Fruit fly (Drosophila melanogaster) whole organism, embryonic: Measurements from ENCODE around the gene RpS2.
A peak's percentile ranks its signal among the peaks of the same experiment; 100 is the strongest.

Source experiments
- Antp ChIP-seq: fragments of 200-800 bp; sonication (Bioruptor generic); optimal IDR thresholded peaks from 3 replicates; lab custom pipeline; 2016; ENCODE audit warnings: missing biosample characterization, missing genetic modification characterization
- BEAF-32 ChIP-seq: fragments of 200-800 bp; sonication (Bioruptor generic); optimal IDR thresholded peaks from 3 replicates; lab custom pipeline; 2017; ENCODE audit warnings: missing biosample characterization, missing genetic modification characterization, mild to moderate bottlenecking, moderate library complexity, missing genetic modification reagents
- BtbVII ChIP-seq: fragments of 200-800 bp; sonication (Bioruptor generic); optimal IDR thresholded peaks from 3 replicates; lab custom pipeline; 2017; ENCODE audit warnings: missing biosample characterization, mild to moderate bottlenecking, missing genetic modification characterization
- CG10543 ChIP-seq: fragments of 200-800 bp; sonication (Bioruptor generic); optimal IDR thresholded peaks from 3 replicates; lab custom pipeline; 2017; ENCODE audit warnings: missing biosample characterization, mild to moderate bottlenecking, missing genetic modification characterization, moderate library complexity
- CG11456 ChIP-seq: fragments of 200-800 bp; sonication (Bioruptor generic); IDR thresholded peaks from 3 replicates; pipeline ENCODE4 v1.3.6; 2022; ENCODE audit warnings: missing biosample characterization, missing genetic modification characterization
- CG11696 ChIP-seq: fragments of 200-800 bp; sonication (Bioruptor generic); IDR thresholded peaks from 2 replicates; pipeline ENCODE4 v1.3.6; 2022; ENCODE audit warnings: missing biosample characterization, missing genetic modification characterization
- CG12155 ChIP-seq: fragments of 200-800 bp; sonication (Bioruptor generic); optimal IDR thresholded peaks from 3 replicates; lab custom pipeline; 2016; ENCODE audit warnings: missing biosample characterization, missing genetic modification characterization
- CG1233 ChIP-seq: fragments of 200-800 bp; sonication (Bioruptor generic); optimal IDR thresholded peaks from 4 replicates; lab custom pipeline; 2018; ENCODE audit warnings: missing biosample characterization, mild to moderate bottlenecking, missing genetic modification characterization
- CG12391 ChIP-seq: fragments of 200-800 bp; sonication (Bioruptor generic); optimal IDR thresholded peaks from 3 replicates; lab custom pipeline; 2018; ENCODE audit warnings: missing biosample characterization, mild to moderate bottlenecking, missing genetic modification characterization, moderate library complexity
- CG14710 ChIP-seq: fragments of 200-800 bp; sonication (Bioruptor generic); optimal IDR thresholded peaks from 3 replicates; lab custom pipeline; 2019; ENCODE audit warnings: missing biosample characterization, mild to moderate bottlenecking, missing genetic modification characterization, moderate library complexity
- CG1647 ChIP-seq: fragments of 200-800 bp; sonication (Bioruptor generic); optimal IDR thresholded peaks from 3 replicates; lab custom pipeline; 2016; ENCODE audit warnings: missing biosample characterization, missing genetic modification characterization
- CG17912 ChIP-seq: fragments of 200-800 bp; sonication (Bioruptor generic); optimal IDR thresholded peaks from 2 replicates; lab custom pipeline; 2018; ENCODE audit warnings: missing biosample characterization, mild to moderate bottlenecking, missing genetic modification characterization
- CG18619 ChIP-seq: fragments of 200-800 bp; sonication (Bioruptor generic); optimal IDR thresholded peaks from 3 replicates; lab custom pipeline; 2017; ENCODE audit warnings: missing biosample characterization, mild to moderate bottlenecking, missing genetic modification characterization
- CG2116 ChIP-seq: fragments of 200-800 bp; sonication (Bioruptor generic); optimal IDR thresholded peaks from 3 replicates; lab custom pipeline; 2018; ENCODE audit warnings: missing biosample characterization, mild to moderate bottlenecking, missing genetic modification characterization
- CG34376 ChIP-seq: fragments of 200-800 bp; sonication (Bioruptor generic); optimal IDR thresholded peaks from 2 replicates; lab custom pipeline; 2018; ENCODE audit warnings: missing biosample characterization, mild to moderate bottlenecking, missing genetic modification characterization
- CG3995 ChIP-seq: fragments of 200-800 bp; sonication (Bioruptor generic); optimal IDR thresholded peaks from 3 replicates; lab custom pipeline; 2016; ENCODE audit warnings: missing biosample characterization, missing genetic modification characterization
- CG6683 ChIP-seq: fragments of 200-800 bp; sonication (Bioruptor generic); optimal IDR thresholded peaks from 2 replicates; lab custom pipeline; 2017; ENCODE audit warnings: missing biosample characterization, mild to moderate bottlenecking, missing genetic modification characterization, missing genetic modification reagents
- CG6791 ChIP-seq: fragments of 200-800 bp; sonication (Bioruptor generic); IDR thresholded peaks from 3 replicates; pipeline ENCODE4 v1.3.6; 2022; ENCODE audit warnings: missing biosample characterization, missing genetic modification characterization; ENCODE audit not compliant: partially characterized antibody
- CG9817 ChIP-seq: fragments of 200-800 bp; sonication (Bioruptor generic); optimal IDR thresholded peaks from 2 replicates; lab custom pipeline; 2018; ENCODE audit warnings: missing biosample characterization, mild to moderate bottlenecking, missing genetic modification characterization, moderate library complexity
- CG9932 ChIP-seq: fragments of 200-800 bp; sonication (Bioruptor generic); IDR thresholded peaks from 2 replicates; pipeline ENCODE4 v1.3.6; 2022; ENCODE audit warnings: missing biosample characterization, missing genetic modification characterization
- Drgx ChIP-seq: fragments of 200-800 bp; sonication (Bioruptor generic); IDR thresholded peaks from 2 replicates; pipeline ENCODE4 v1.3.6; 2022; ENCODE audit warnings: missing biosample characterization, missing genetic modification characterization
- E2f2 ChIP-seq: fragments of 200-800 bp; sonication (Bioruptor generic); IDR thresholded peaks from 2 replicates; pipeline ENCODE4 v1.3.6; 2022; ENCODE audit warnings: missing biosample characterization, missing genetic modification characterization
- Elba2 ChIP-seq: fragments of 200-800 bp; sonication (Bioruptor generic); optimal IDR thresholded peaks from 3 replicates; lab custom pipeline; 2016; ENCODE audit warnings: missing biosample characterization, missing genetic modification characterization
- H15 ChIP-seq: fragments of 200-800 bp; sonication (Bioruptor generic); IDR thresholded peaks from 3 replicates; pipeline ENCODE4 v1.3.6; 2022; ENCODE audit warnings: missing biosample characterization, missing genetic modification characterization
- HHEX ChIP-seq: fragments of 200-800 bp; sonication (Bioruptor generic); optimal IDR thresholded peaks from 3 replicates; lab custom pipeline; 2017; ENCODE audit warnings: missing biosample characterization, mild to moderate bottlenecking, missing genetic modification characterization, missing genetic modification reagents
- HLH3B ChIP-seq: fragments of 200-800 bp; sonication (Bioruptor generic); IDR thresholded peaks from 2 replicates; pipeline ENCODE4 v1.3.6; 2022; ENCODE audit warnings: missing biosample characterization, missing genetic modification characterization
- Meics ChIP-seq: fragments of 200-800 bp; sonication (Bioruptor generic); optimal IDR thresholded peaks from 2 replicates; lab custom pipeline; 2017; ENCODE audit warnings: missing biosample characterization, mild to moderate bottlenecking, missing genetic modification characterization
- Pdp1 ChIP-seq, 2 experiments: fragments of 200-800 bp; sonication (Bioruptor generic); optimal IDR thresholded peaks; 3 replicates each; lab custom pipeline; 2016; ENCODE audit warnings: missing biosample characterization in 2 of 2, missing genetic modification characterization in 2 of 2, mild to moderate bottlenecking in 1 of 2, moderate library complexity in 1 of 2
- Ptx1 ChIP-seq: fragments of 200-800 bp; sonication (Bioruptor generic); IDR thresholded peaks from 2 replicates; pipeline ENCODE4 v1.3.6; 2022; ENCODE audit warnings: missing biosample characterization, missing genetic modification characterization
- Trl ChIP-seq, 3 experiments: fragments of >200 bp in 2 of 3; fragments of 200-800 bp in 1 of 3; sonication (Bioruptor generic) in 1 of 3; optimal IDR thresholded peaks; 2 replicates in 1 of 3; 3 replicates in 2 of 3; lab custom pipeline; 2016 to 2017; ENCODE audit warnings: missing biosample characterization in 1 of 3, missing genetic modification characterization in 1 of 3
- chif ChIP-seq, 2 experiments: fragments of 200-800 bp; sonication (Bioruptor generic); optimal IDR thresholded peaks; 3 replicates each; lab custom pipeline; 2016; ENCODE audit warnings: missing biosample characterization in 2 of 2, missing genetic modification characterization in 2 of 2
- crol ChIP-seq: fragments of 200-800 bp; sonication (Bioruptor generic); IDR thresholded peaks from 2 replicates; pipeline ENCODE4 v1.3.6; 2022; ENCODE audit warnings: missing biosample characterization, missing genetic modification characterization
- da ChIP-seq: fragments of 200-800 bp; sonication (Bioruptor generic); optimal IDR thresholded peaks from 2 replicates; lab custom pipeline; 2016; ENCODE audit warnings: missing biosample characterization, missing genetic modification characterization
- dm ChIP-seq: fragments of 200-800 bp; sonication (Bioruptor generic); optimal IDR thresholded peaks from 3 replicates; lab custom pipeline; 2016; ENCODE audit warnings: missing biosample characterization, missing genetic modification characterization
- dysf ChIP-seq: fragments of 200-800 bp; sonication (Bioruptor generic); IDR thresholded peaks from 3 replicates; pipeline ENCODE4 v1.3.6; 2022; ENCODE audit warnings: missing biosample characterization, missing genetic modification characterization
- ewg ChIP-seq: fragments of 200-800 bp; sonication (Bioruptor generic); optimal IDR thresholded peaks from 3 replicates; lab custom pipeline; 2017; ENCODE audit warnings: mild to moderate bottlenecking, missing biosample characterization, missing genetic modification reagents, missing genetic modification characterization
- fd96Cb ChIP-seq: fragments of 200-800 bp; sonication (Bioruptor generic); optimal IDR thresholded peaks from 2 replicates; lab custom pipeline; 2018; ENCODE audit warnings: missing biosample characterization, mild to moderate bottlenecking, missing genetic modification characterization, moderate library complexity
- ftz-f1 ChIP-seq: fragments of 200-800 bp; sonication (Bioruptor generic); optimal IDR thresholded peaks from 2 replicates; lab custom pipeline; 2016; ENCODE audit warnings: missing biosample characterization, missing genetic modification characterization
- gro ChIP-seq: fragments of 200-800 bp; sonication (Bioruptor generic); optimal IDR thresholded peaks from 2 replicates; lab custom pipeline; 2016; ENCODE audit warnings: missing biosample characterization, missing genetic modification characterization
- hth ChIP-seq: fragments of >200 bp; optimal IDR thresholded peaks from 2 replicates; lab custom pipeline; 2017; ENCODE audit warnings: inconsistent platforms
- maf-S ChIP-seq: fragments of 200-800 bp; sonication (Bioruptor generic); optimal IDR thresholded peaks from 2 replicates; lab custom pipeline; 2016; ENCODE audit warnings: missing biosample characterization, missing genetic modification characterization
- nmo ChIP-seq: fragments of 200-800 bp; sonication (Bioruptor generic); optimal IDR thresholded peaks from 2 replicates; lab custom pipeline; 2018; ENCODE audit warnings: missing biosample characterization, mild to moderate bottlenecking, missing genetic modification characterization, moderate library complexity
- pan ChIP-seq, 4 experiments: fragments of >200 bp in 3 of 4; fragments of 200-800 bp in 1 of 4; sonication (Bioruptor generic) in 1 of 4; optimal IDR thresholded peaks in 3 of 4; IDR thresholded peaks in 1 of 4; 2 replicates each; pipeline versions ENCODE4 v1.3.6 to Lab custom; 2017 to 2022; ENCODE audit warnings: missing biosample characterization in 2 of 4, missing genetic modification characterization in 2 of 4, mixed read lengths in 1 of 4
- phol ChIP-seq: fragments of 200-800 bp; sonication (Bioruptor generic); optimal IDR thresholded peaks from 3 replicates; lab custom pipeline; 2018; ENCODE audit warnings: missing biosample characterization, mild to moderate bottlenecking, missing genetic modification characterization, moderate library complexity
- pum ChIP-seq: fragments of 200-800 bp; sonication (Bioruptor generic); optimal IDR thresholded peaks from 2 replicates; lab custom pipeline; 2016; ENCODE audit warnings: missing biosample characterization, missing genetic modification characterization
- repo ChIP-seq: fragments of 200-800 bp; sonication (Bioruptor generic); optimal IDR thresholded peaks from 2 replicates; lab custom pipeline; 2016; ENCODE audit warnings: missing biosample characterization, missing genetic modification characterization
- slbo ChIP-seq: fragments of 200-800 bp; sonication (Bioruptor generic); IDR thresholded peaks from 2 replicates; pipeline ENCODE4 v1.3.6; 2022; ENCODE audit warnings: missing biosample characterization, missing genetic modification characterization
- so ChIP-seq: fragments of 200-800 bp; sonication (Bioruptor generic); IDR thresholded peaks from 3 replicates; pipeline ENCODE4 v1.3.6; 2022; ENCODE audit warnings: missing biosample characterization, missing genetic modification characterization

The RpS2 gene

DNA sequence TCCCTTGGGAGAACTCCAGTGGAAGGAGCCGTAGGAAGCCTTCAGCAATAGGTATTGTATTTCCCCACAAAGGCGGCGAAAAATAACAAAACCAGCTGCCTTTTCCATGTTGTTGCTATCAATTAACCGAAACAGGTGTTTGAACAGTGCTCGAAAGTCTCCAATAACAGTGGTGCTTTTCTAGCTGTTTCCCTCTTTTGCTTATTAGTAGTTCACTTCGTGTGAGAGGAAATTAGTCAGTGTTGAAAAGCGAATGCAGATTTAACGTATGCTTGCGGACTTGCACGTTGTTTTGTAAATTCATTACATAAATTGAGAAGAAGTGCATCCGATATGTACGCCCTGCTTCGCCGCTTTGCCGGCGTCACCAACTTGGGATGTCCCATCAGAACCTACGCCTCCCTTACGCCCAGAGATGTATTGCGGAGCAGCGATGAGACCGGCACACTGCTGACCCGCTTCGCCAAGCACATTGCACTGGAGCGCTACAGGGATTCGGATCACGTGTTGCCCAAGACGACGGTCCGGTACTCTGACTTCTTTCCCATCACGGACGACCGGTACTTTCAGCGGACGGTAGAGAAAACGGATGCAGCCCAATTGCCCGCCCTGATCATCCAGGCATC, 41.4 kb upstream of the RpS2 start, which contains the start of the genes Datp and CG4619 (continued):
- TF ChIP-seq E2f2 (GFP tag; lab: Robert Waterston, UW) (peak; percentile 32; the same call in 1 of the 2 replicates), BtbVII (GFP tag; lab: Kevin White, UChicago) (no peak), CG1647 (GFP tag; lab: Kevin White, UChicago) (peak; percentile 21), CG12155 (peak; percentile 11), Antp (GFP tag; lab: Kevin White, UChicago) (peak; percentile 33), slbo (peak; percentile 71), phol (tag; lab: Kevin White, UChicago) (peak; percentile 39), CG1233 (GFP tag; lab: Kevin White, UChicago) (no peak), pan (optimal IDR thresholded peaks at IDR 0.05; lab: Kevin White, UChicago) (no peak), pan (GFP tag; optimal IDR thresholded peaks at IDR 0.05 in 1 of 2, IDR thresholded peaks at IDR 0.05 in 1 of 2) (no peak), CG12391 (tag; lab: Kevin White, UChicago) (peak; percentile 19), CG11456 (GFP tag; lab: Robert Waterston, UW) (peak; percentile 74), Elba2 (peak; percentile 61), BEAF-32 (peak; percentile 23), nmo (GFP tag; lab: Kevin White, UChicago) (peak; percentile 20), CG17912 (GFP tag; lab: Kevin White, UChicago) (peak; percentile 56), da (GFP tag; lab: Kevin White, UChicago) (peak; percentile 49), CG14710 (tag; lab: Kevin White, UChicago) (peak; percentile 37), hth (lab: Kevin White, UChicago) (no peak), Drgx (GFP tag; lab: Robert Waterston, UW) (peak; percentile 36; the same call in 1 of the 2 replicates), dysf (GFP tag; lab: Robert Waterston, UW) (peak; percentile 55; the same call in 2 of the 3 replicates), HLH3B (0 out of 2 replicates have a peak, but pooled peaks have one; percentile 25), ftz-f1 (GFP tag; lab: Kevin White, UChicago) (no peak), Ptx1 (GFP tag; lab: Robert Waterston, UW) (peak; percentile 47; the same call in 1 of the 2 replicates), pum (peak; percentile 29), CG10543 (GFP tag; lab: Kevin White, UChicago) (peak; percentile 29), crol (GFP tag; lab: Robert Waterston, UW) (no peak), repo (GFP tag; lab: Kevin White, UChicago) (peak; percentile 16), Trl (optimal IDR thresholded peaks at IDR 0.05; lab: Kevin White, UChicago) (peak in 1 of 2 experiments; percentile 15), Trl (GFP tag; optimal IDR thresholded peaks at IDR 0.05; lab: Kevin White, UChicago) (peak; percentile 64), gro (peak; percentile 24), CG9817 (tag; lab: Kevin White, UChicago) (peak; percentile 39), CG34376 (GFP tag; lab: Kevin White, UChicago) (peak; percentile 31), CG9932 (GFP tag; lab: Robert Waterston, UW) (peak; percentile 85), CG6683 (GFP tag; lab: Kevin White, UChicago) (no peak), CG18619 (GFP tag; lab: Kevin White, UChicago) (peak; percentile 54), CG11696 (GFP tag; lab: Robert Waterston, UW) (no peak), H15 (GFP tag; lab: Robert Waterston, UW) (peak; percentile 65; the same call in 2 of the 3 replicates), maf-S (GFP tag; lab: Kevin White, UChicago) (peak; percentile 25), CG2116 (GFP tag; lab: Kevin White, UChicago) (peak; percentile 29), CG3995 (GFP tag; lab: Kevin White, UChicago) (peak; percentile 36), HHEX (GFP tag; lab: Kevin White, UChicago) (peak; percentile 7), Meics (GFP tag; lab: Kevin White, UChicago) (peak; percentile 39), fd96Cb (tag; lab: Kevin White, UChicago) (no peak), so (GFP tag; lab: Robert Waterston, UW) (no peak; the same call in 2 of the 3 replicates), dm (GFP tag; lab: Kevin White, UChicago) (peak; percentile 89), ewg (GFP tag; lab: Kevin White, UChicago) (peak; percentile 0), chif (GFP tag; optimal IDR thresholded peaks at IDR 0.05; lab: Kevin White, UChicago) (peak in 1 of 2 experiments; percentile 16), CG6791 (GFP tag; lab: Robert Waterston, UW) (peak; percentile 65; the same call in 1 of the 3 replicates), Pdp1 (GFP tag; optimal IDR thresholded peaks at IDR 0.05; lab: Kevin White, UChicago) (peak; percentile 12 to 95)
